Worm (Caenorhabditis elegans): ENCODE data around the gene lact-8.

ce11 chrV:11113607-11114006 is 20.2 kb upstream of the lact-8 start, which contains the start of gene math-33:
- TF ChIP-seq lin-13 (tag; optimal IDR thresholded peaks at IDR 0.05) (no peak), ces-1 (GFP tag; optimal IDR thresholded peaks at IDR 0.05) (no peak), ztf-11 (tag; optimal IDR thresholded peaks at IDR 0.05) (no peak), mab-5 (tag; optimal IDR thresholded peaks at IDR 0.05) (no peak), ceh-43 (GFP tag; optimal IDR thresholded peaks at IDR 0.05) (no peak), unc-62 (GFP tag; optimal IDR thresholded peaks at IDR 0.05) (no peak), snpc-4 (tag; optimal IDR thresholded peaks at IDR 0.05) (no peak)
